Worm (Caenorhabditis elegans): ENCODE results near the gene C05B5.16.

C05B5.16 gene

DNA sequence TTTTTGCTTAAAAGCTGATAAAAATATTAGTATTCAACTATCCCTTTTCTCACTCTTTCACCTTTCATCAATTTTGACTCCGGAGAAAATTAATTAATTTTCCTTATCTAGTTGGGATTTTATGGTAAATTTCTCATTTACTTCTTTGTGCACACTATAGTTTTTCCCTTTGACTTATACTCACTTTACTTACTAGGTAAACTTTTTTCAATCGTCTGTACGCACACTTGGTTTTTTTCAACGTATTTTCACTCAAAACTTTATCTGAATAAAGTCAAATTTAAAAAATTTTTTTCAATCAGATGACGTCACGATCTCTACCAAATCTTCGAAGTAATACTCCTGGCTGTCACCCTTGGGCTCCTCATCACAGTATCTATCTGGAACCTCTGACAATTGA is at the start of gene C05B5.16:
TSS of gene C05B5.16 (plus strand) at position 301 of the 400 bp plus-strand sequence.
- TF ChIP-seq mxl-1 (tag; optimal IDR thresholded peaks at IDR 0.05): no peak

DNA sequence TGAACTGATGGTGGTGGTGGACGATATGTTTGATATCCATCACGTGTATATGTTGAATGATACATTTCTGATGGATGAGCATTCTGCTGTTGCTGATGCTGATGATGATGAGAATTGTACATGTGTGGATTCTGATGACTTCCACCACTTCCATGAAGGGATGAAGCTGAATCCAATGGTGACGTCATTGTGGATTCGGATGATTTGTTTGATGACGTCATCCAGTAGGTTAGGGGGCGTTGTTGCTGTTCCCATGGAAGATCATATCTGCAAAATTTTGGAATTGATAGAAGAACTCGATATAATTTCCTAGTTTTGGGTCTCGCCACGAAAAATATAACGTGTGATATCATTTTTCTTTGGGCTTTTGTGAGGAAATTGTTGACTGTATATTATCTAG is 48.8 kb upstream of the C05B5.16 start:
- TF ChIP-seq F10E7.11 (tag; optimal IDR thresholded peaks at IDR 0.05) (no peak), nfyb-1 (GFP tag; IDR thresholded peaks at IDR 0.05) (0 out of 2 replicates have a peak, but pooled peaks have one; percentile 14), atf-7 (tag; optimal IDR thresholded peaks at IDR 0.05) (peak; percentile 73)

DNA sequence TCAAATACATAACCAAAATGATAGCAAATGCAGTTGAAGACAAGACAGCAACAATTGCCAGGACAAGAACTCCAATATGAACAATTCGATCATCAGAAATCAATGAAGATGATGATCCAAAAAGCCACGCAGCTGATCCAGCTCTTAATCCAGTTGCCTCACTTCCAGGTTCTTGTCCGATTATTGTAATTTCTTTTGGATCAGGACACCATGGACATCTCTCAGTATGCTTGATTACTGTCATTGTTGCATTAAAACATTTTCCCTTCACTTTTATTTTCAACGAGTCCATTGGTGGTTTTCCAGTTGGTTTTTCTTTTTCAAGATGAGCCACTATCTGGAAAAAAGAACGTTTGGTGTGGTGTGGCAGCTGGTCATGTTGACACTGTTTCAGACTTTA is 47.8 kb upstream of the C05B5.16 start:
- no peak for TF ChIP-seq lin-54 (GFP tag; optimal IDR thresholded peaks at IDR 0.05)
- no peak for TF ChIP-seq let-526 (GFP tag; IDR thresholded peaks at IDR 0.05)
- TF ChIP-seq mcd-1 (GFP tag; IDR thresholded peaks at IDR 0.05): no peak
- no peak for TF ChIP-seq sea-2 (GFP tag; IDR thresholded peaks at IDR 0.05)
- no peak for TF ChIP-seq cebp-1 (GFP tag; IDR thresholded peaks at IDR 0.05)
- TF ChIP-seq cebp-1 (tag; optimal IDR thresholded peaks at IDR 0.05): no peak
- no peak for TF ChIP-seq F55B11.4 (tag; optimal IDR thresholded peaks at IDR 0.05; ENCODE audit: borderline replicate concordance, insufficient read depth)
- no peak for TF ChIP-seq egrh-3 (GFP tag; IDR thresholded peaks at IDR 0.05)

DNA sequence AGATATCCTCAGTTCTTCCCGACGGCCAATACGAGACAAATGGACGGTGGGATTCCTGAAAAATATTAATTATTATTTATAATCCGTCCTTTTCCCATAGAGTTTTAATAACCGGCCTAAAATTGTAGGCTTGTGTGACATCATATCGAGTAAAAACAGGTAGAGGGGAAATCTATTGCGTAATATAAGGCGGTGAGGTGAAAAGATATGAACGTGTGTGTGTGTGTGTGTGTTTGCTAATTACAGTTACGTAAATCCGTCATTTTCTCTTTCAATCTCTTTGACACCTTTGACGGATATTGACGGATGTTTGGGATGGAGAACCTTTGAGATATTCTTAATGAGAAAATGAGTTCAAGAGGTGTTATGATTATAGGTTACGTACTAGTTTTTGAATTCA is 46.8 kb upstream of the C05B5.16 start:
- TF ChIP-seq Y53F4B.3 (GFP tag; IDR thresholded peaks at IDR 0.05) (no peak), nhr-80 (tag; optimal IDR thresholded peaks at IDR 0.05) (no peak), F49E8.2 (tag; optimal IDR thresholded peaks at IDR 0.05; ENCODE audit: insufficient read depth) (no peak), F57A8.1 (GFP tag; optimal IDR thresholded peaks at IDR 0.05) (no peak), ceh-27 (GFP tag; optimal IDR thresholded peaks at IDR 0.05) (no peak), unc-62 (GFP tag; optimal IDR thresholded peaks at IDR 0.05) (peak; percentile 72)

DNA sequence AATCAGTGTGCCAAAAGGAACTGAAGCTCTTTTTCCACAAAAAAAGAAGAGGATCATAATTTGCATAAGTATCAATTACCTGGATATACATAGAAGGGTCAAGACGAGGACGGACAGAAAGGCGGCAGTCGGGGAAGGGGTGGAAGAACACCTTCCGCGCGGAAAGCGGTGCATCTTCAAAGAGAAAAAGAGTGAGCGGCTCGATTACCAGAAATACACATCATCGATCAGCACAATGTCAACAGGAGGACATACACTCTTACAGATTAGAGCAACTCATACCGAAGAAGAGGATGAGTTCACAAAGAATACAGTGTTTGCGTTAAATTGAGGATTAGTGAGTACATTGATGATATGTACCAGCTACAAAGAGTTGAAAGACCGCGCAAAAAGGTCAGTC is 42.9 kb upstream of the C05B5.16 start:
- TF ChIP-seq zfh-2 (GFP tag; conservative IDR thresholded peaks at IDR 0.05): no peak
- no peak for TF ChIP-seq tbx-9 (tag; optimal IDR thresholded peaks at IDR 0.05; ENCODE audit: borderline replicate concordance)
- TF ChIP-seq somi-1 (GFP tag; optimal IDR thresholded peaks at IDR 0.05): no peak
- no peak for TF ChIP-seq Y53F4B.3 (GFP tag; IDR thresholded peaks at IDR 0.05)

DNA sequence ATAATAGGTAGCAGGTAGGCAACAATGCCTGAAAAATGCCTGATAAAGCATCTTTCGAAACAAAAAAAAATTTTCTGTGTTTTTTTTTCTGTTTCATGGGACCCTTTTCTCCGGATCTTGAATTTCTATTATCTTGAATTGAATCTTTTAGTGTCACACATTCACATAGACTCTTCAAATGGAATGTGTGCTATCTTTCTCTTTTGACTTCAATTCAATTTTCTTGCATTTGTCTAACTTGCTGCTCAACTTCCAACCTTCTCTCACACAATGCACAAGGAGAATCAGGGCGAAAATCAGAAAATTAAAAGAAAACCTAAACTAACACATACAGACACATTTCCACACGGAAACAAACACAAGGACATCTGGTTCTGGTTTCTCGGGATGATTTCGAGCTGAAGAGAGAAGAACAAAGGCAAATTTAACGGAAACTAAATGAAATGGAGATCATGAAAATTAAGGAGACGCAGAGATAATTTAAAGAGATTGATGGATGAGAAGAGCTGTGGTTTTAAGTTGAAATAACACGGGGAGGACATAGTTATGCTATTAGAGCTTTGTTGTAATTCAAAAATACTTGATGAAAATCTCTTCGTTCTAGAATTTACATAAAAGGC is 39.9 kb upstream of the C05B5.16 start:
- no peak for TF ChIP-seq akir-1 (GFP tag; optimal IDR thresholded peaks at IDR 0.05)
- no peak for TF ChIP-seq ekl-4 (GFP tag; IDR thresholded peaks at IDR 0.05)
- no peak for TF ChIP-seq mel-28 (tag; optimal IDR thresholded peaks at IDR 0.05; ENCODE audit: borderline replicate concordance)
- TF ChIP-seq somi-1 (GFP tag; optimal IDR thresholded peaks at IDR 0.05): no peak
- no peak for TF ChIP-seq F37B4.10 (GFP tag; IDR thresholded peaks at IDR 0.05)
- TF ChIP-seq pha-4 (tag; optimal IDR thresholded peaks at IDR 0.05): no peak
- no peak for TF ChIP-seq him-1 (tag; optimal IDR thresholded peaks at IDR 0.05)
- TF ChIP-seq ama-1 (optimal IDR thresholded peaks at IDR 0.05): no peak
- TF ChIP-seq ama-1 (GFP tag; optimal IDR thresholded peaks at IDR 0.05): no peak
- no peak for TF ChIP-seq nhr-120 (GFP tag; IDR thresholded peaks at IDR 0.05)
- no peak for TF ChIP-seq bed-2 (GFP tag; IDR thresholded peaks at IDR 0.05)
